Fruit fly (Drosophila melanogaster) S2 (cell line): Measurements from ENCODE around the gene CG10749.

Experiments used
- CG8478 ChIP-seq: fragments of >200 bp; optimal IDR thresholded peaks from 2 replicates; lab custom pipeline; 2018
- CTCF ChIP-seq, 2 experiments: fragments of >200 bp; optimal IDR thresholded peaks; 2 replicates each; lab custom pipeline; 2018

DNA sequence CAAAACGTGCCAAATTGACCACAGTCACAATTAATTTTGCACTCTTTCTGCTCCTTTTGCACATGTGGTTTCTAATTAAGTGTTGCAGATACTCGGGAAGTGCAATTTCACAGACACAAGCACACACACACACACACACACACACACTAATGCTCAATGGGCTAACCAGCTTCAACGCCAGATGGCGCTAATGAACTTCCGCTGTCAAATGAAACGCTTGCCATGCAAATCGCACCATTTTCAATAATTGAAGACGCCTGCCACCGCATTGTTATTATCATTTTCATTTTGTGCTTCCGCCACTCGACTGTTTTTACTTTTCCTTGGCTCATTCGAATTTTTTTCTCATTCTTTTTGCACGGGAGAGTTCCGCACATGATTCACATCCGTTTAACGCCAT is 22.9 kb upstream of the CG10749 start:
- no peak for TF ChIP-seq CG8478
- peak; percentile 40 to 62 for TF ChIP-seq CTCF (optimal IDR thresholded peaks at IDR 0.05; lab: Kevin White, UChicago)
